Worm (Caenorhabditis elegans) whole organism, L1 larva: ENCODE measurements around the gene nlp-22.
A peak's percentile ranks its signal among the peaks of the same experiment; 100 is the strongest.

ENCODE experiments used
- C16A3.4 ChIP-seq: fragments of 150-350 bp; optimal IDR thresholded peaks from 2 replicates; lab custom pipeline; 2014; ENCODE audit warnings: missing biosample characterization, missing genetic modification characterization
- F16B12.6 ChIP-seq: fragments of 150-350 bp; optimal IDR thresholded peaks from 2 replicates; lab custom pipeline; 2014; ENCODE audit warnings: missing biosample characterization, missing genetic modification characterization
- aha-1 ChIP-seq: fragments of 150-350 bp; optimal IDR thresholded peaks from 2 replicates; lab custom pipeline; 2014; ENCODE audit warnings: missing biosample characterization, missing genetic modification characterization
- aly-2 ChIP-seq: fragments of 150-350 bp; optimal IDR thresholded peaks from 2 replicates; lab custom pipeline; 2014; ENCODE audit warnings: missing biosample characterization, missing genetic modification characterization
- blmp-1 ChIP-seq: fragments of 150-350 bp; optimal IDR thresholded peaks from 2 replicates; lab custom pipeline; 2014; ENCODE audit warnings: missing biosample characterization, missing genetic modification characterization
- ceh-63 ChIP-seq: fragments of 200-800 bp; sonication (Bioruptor generic); optimal IDR thresholded peaks from 2 replicates; lab custom pipeline; 2018; ENCODE audit warnings: mild to moderate bottlenecking, missing genetic modification characterization, missing compliant biosample characterization
- ceh-82 ChIP-seq, 3 experiments: fragments of 150-350 bp in 1 of 3; sonication (generic microtip) in 2 of 3; optimal IDR thresholded peaks; 2 replicates each; lab custom pipeline; 2014 to 2017; ENCODE audit warnings: missing biosample characterization in 3 of 3, missing genetic modification characterization in 3 of 3
- ceh-88 ChIP-seq: fragments of 200-800 bp; sonication (Bioruptor generic); IDR thresholded peaks from 2 replicates; pipeline ENCODE4 v1.3.6; 2022; ENCODE audit warnings: missing genetic modification characterization, missing compliant biosample characterization
- ceh-90 ChIP-seq: sonication (generic microtip); optimal IDR thresholded peaks from 2 replicates; lab custom pipeline; 2016; ENCODE audit warnings: missing genetic modification characterization, missing compliant biosample characterization
- dpl-1 ChIP-seq, 3 experiments: fragments of 150-350 bp in 2 of 3; sonication (generic microtip) in 1 of 3; optimal IDR thresholded peaks; 2 replicates each; lab custom pipeline; 2014 to 2017; ENCODE audit warnings: missing biosample characterization in 3 of 3, missing genetic modification characterization in 3 of 3, missing genetic modification reagents in 3 of 3
- dsc-1 ChIP-seq: sonication (generic microtip); optimal IDR thresholded peaks from 2 replicates; lab custom pipeline; 2016; ENCODE audit warnings: mild to moderate bottlenecking, missing genetic modification characterization, missing compliant biosample characterization
- efl-3 ChIP-seq: fragments of 200-800 bp; sonication (Bioruptor generic); optimal IDR thresholded peaks from 2 replicates; lab custom pipeline; 2018; ENCODE audit warnings: mild to moderate bottlenecking, missing genetic modification characterization, missing compliant biosample characterization
- elt-2 ChIP-seq: sonication (generic microtip); optimal IDR thresholded peaks from 2 replicates; lab custom pipeline; 2016; ENCODE audit warnings: missing genetic modification characterization, mild to moderate bottlenecking, inconsistent platforms, missing compliant biosample characterization, missing genetic modification reagents
- elt-3 ChIP-seq, 6 experiments: fragments of 150-350 bp in 1 of 6; sonication (generic microtip); optimal IDR thresholded peaks; 2 replicates each; lab custom pipeline; 2017 to 2018; ENCODE audit warnings: missing biosample characterization in 6 of 6, missing genetic modification characterization in 6 of 6, inconsistent platforms in 1 of 6
- ets-5 ChIP-seq: fragments of 200-800 bp; sonication (Bioruptor generic); IDR thresholded peaks from 2 replicates; pipeline ENCODE4 v1.3.6; 2022; ENCODE audit warnings: missing genetic modification characterization, missing compliant biosample characterization
- fkh-10 ChIP-seq: sonication (generic microtip); optimal IDR thresholded peaks from 2 replicates; lab custom pipeline; 2017; ENCODE audit warnings: missing biosample characterization, missing genetic modification reagents, missing genetic modification characterization
- fkh-8 ChIP-seq: sonication (generic microtip); optimal IDR thresholded peaks from 2 replicates; lab custom pipeline; 2016; ENCODE audit warnings: mild to moderate bottlenecking, missing genetic modification characterization, missing compliant biosample characterization
- hlh-17 ChIP-seq: fragments of 200-800 bp; sonication (Bioruptor generic); optimal IDR thresholded peaks from 2 replicates; lab custom pipeline; 2018; ENCODE audit warnings: missing genetic modification characterization, mild to moderate bottlenecking, missing compliant biosample characterization, moderate library complexity, borderline replicate concordance
- jun-1 ChIP-seq: fragments of 150-350 bp; optimal IDR thresholded peaks from 2 replicates; lab custom pipeline; 2014; ENCODE audit warnings: missing biosample characterization, missing genetic modification reagents, missing genetic modification characterization
- lin-13 ChIP-seq: fragments of 150-350 bp; optimal IDR thresholded peaks from 2 replicates; lab custom pipeline; 2014; ENCODE audit warnings: missing biosample characterization, missing genetic modification reagents, missing genetic modification characterization
- lin-14 ChIP-seq: fragments of 200-800 bp; sonication (Bioruptor generic); optimal IDR thresholded peaks from 2 replicates; lab custom pipeline; 2018; ENCODE audit warnings: mild to moderate bottlenecking, missing genetic modification characterization, moderate library complexity, missing compliant biosample characterization
- lin-15B ChIP-seq: fragments of 150-350 bp; sonication (generic microtip); optimal IDR thresholded peaks from 3 replicates; lab custom pipeline; 2014; ENCODE audit warnings: missing biosample characterization, missing genetic modification characterization
- lin-35 ChIP-seq, 2 experiments: fragments of 150-350 bp; optimal IDR thresholded peaks; 2 replicates each; lab custom pipeline; 2014; ENCODE audit warnings: missing biosample characterization in 2 of 2, missing genetic modification characterization in 2 of 2, missing genetic modification reagents in 2 of 2
- lsy-2 ChIP-seq, 2 experiments: fragments of 150-350 bp; optimal IDR thresholded peaks; 2 replicates each; lab custom pipeline; 2014; ENCODE audit warnings: missing biosample characterization in 2 of 2, missing genetic modification characterization in 2 of 2
- mdl-1 ChIP-seq, 2 experiments: fragments of 150-350 bp; optimal IDR thresholded peaks; 2 replicates each; lab custom pipeline; 2014 to 2017; ENCODE audit warnings: missing biosample characterization in 2 of 2, missing genetic modification characterization in 2 of 2, inconsistent platforms in 1 of 2
- mef-2 ChIP-seq: fragments of 150-350 bp; optimal IDR thresholded peaks from 2 replicates; lab custom pipeline; 2014; ENCODE audit warnings: missing biosample characterization, missing genetic modification characterization
- nhr-237 ChIP-seq: fragments of 150-350 bp; optimal IDR thresholded peaks from 2 replicates; lab custom pipeline; 2014; ENCODE audit warnings: missing biosample characterization, missing genetic modification characterization
- nhr-28 ChIP-seq: fragments of 150-350 bp; optimal IDR thresholded peaks from 2 replicates; lab custom pipeline; 2014; ENCODE audit warnings: missing biosample characterization, missing genetic modification characterization
- nhr-47 ChIP-seq: sonication (generic microtip); optimal IDR thresholded peaks from 2 replicates; lab custom pipeline; 2016; ENCODE audit warnings: mild to moderate bottlenecking, missing genetic modification characterization, moderate library complexity, missing compliant biosample characterization
- nhr-71 ChIP-seq: sonication (generic microtip); optimal IDR thresholded peaks from 2 replicates; lab custom pipeline; 2016; ENCODE audit warnings: mild to moderate bottlenecking, missing genetic modification characterization, moderate library complexity, missing compliant biosample characterization
- nhr-84 ChIP-seq: sonication (generic microtip); optimal IDR thresholded peaks from 2 replicates; lab custom pipeline; 2017; ENCODE audit warnings: missing biosample characterization, missing genetic modification characterization
- nhr-85 ChIP-seq: sonication (generic microtip); peaks from one replicate; lab custom pipeline; 2016; ENCODE audit warnings: missing genetic modification characterization, inconsistent platforms, missing compliant biosample characterization
- pag-3 ChIP-seq: sonication (generic microtip); optimal IDR thresholded peaks from 2 replicates; lab custom pipeline; 2017; ENCODE audit warnings: missing genetic modification characterization, mild to moderate bottlenecking, missing compliant biosample characterization, antibody characterized with exemption, borderline replicate concordance; ENCODE audit not compliant: insufficient read depth
- pax-3 ChIP-seq: fragments of 200-800 bp; sonication (Bioruptor generic); optimal IDR thresholded peaks from 2 replicates; lab custom pipeline; 2018; ENCODE audit warnings: mild to moderate bottlenecking, missing genetic modification characterization, moderate library complexity, missing compliant biosample characterization
- skn-1 ChIP-seq: fragments of 150-350 bp; optimal IDR thresholded peaks from 2 replicates; lab custom pipeline; 2014; ENCODE audit warnings: missing biosample characterization, missing genetic modification characterization
- snu-23 ChIP-seq: sonication (generic microtip); optimal IDR thresholded peaks from 2 replicates; lab custom pipeline; 2016; ENCODE audit warnings: missing genetic modification characterization, missing compliant biosample characterization
- sptf-1 ChIP-seq: fragments of 150-350 bp; optimal IDR thresholded peaks from 2 replicates; lab custom pipeline; 2014; ENCODE audit warnings: missing biosample characterization, missing genetic modification characterization
- sup-37 ChIP-seq: fragments of 200-800 bp; sonication (Bioruptor generic); optimal IDR thresholded peaks from 2 replicates; lab custom pipeline; 2018; ENCODE audit warnings: mild to moderate bottlenecking, missing genetic modification characterization, missing compliant biosample characterization
- swsn-7 ChIP-seq: sonication (generic microtip); optimal IDR thresholded peaks from 2 replicates; lab custom pipeline; 2016; ENCODE audit warnings: missing genetic modification characterization, missing compliant biosample characterization
- unc-30 ChIP-seq: sonication (generic microtip); optimal IDR thresholded peaks from 2 replicates; lab custom pipeline; 2017; ENCODE audit warnings: missing biosample characterization, missing genetic modification characterization
- unc-86 ChIP-seq: sonication (generic microtip); optimal IDR thresholded peaks from 2 replicates; lab custom pipeline; 2016; ENCODE audit warnings: missing genetic modification characterization, missing compliant biosample characterization
- xbp-1 ChIP-seq: sonication (generic microtip); optimal IDR thresholded peaks from 2 replicates; lab custom pipeline; 2016; ENCODE audit warnings: missing genetic modification characterization, missing compliant biosample characterization
- zip-4 ChIP-seq: fragments of 200-800 bp; sonication (Bioruptor generic); optimal IDR thresholded peaks from 2 replicates; lab custom pipeline; 2018; ENCODE audit warnings: mild to moderate bottlenecking, missing genetic modification characterization, moderate library complexity, missing compliant biosample characterization
- ztf-4 ChIP-seq: fragments of 150-350 bp; optimal IDR thresholded peaks from 2 replicates; lab custom pipeline; 2014; ENCODE audit warnings: missing biosample characterization, missing genetic modification characterization

The nlp-22 gene

ce11 chrX:2341989-2342388, at the start of gene nlp-22:
TSS of gene nlp-22 (minus strand) at chrX:2342089.
- TF ChIP-seq fkh-10 (no peak), aha-1 (tag; lab: Kevin White, UChicago) (no peak), nhr-85 (tag; lab: Kevin White, UChicago) (no peak), sup-37 (GFP tag; lab: Kevin White, UChicago) (no peak), zip-4 (GFP tag; lab: Kevin White, UChicago) (no peak), nhr-47 (tag; lab: Kevin White, UChicago) (no peak), lin-13 (GFP tag; lab: Kevin White, UChicago) (no peak)
- TF ChIP-seq, all 84 proteins: peak for 0

- TF ChIP-seq sup-37 (GFP tag; lab: Kevin White, UChicago): no peak
- TF ChIP-seq aly-2 (tag; lab: Kevin White, UChicago): no peak
- TF ChIP-seq blmp-1: peak; percentile 79
- no peak for TF ChIP-seq ceh-63 (GFP tag; lab: Kevin White, UChicago)
- no peak for TF ChIP-seq nhr-28
- TF ChIP-seq mef-2: no peak
- no peak for TF ChIP-seq fkh-8
- no peak for TF ChIP-seq fkh-10
- TF ChIP-seq jun-1: no peak
- TF ChIP-seq nhr-85 (tag; lab: Kevin White, UChicago): peak; percentile 83
- no peak for TF ChIP-seq ztf-4 (tag; lab: Kevin White, UChicago)
- no peak for TF ChIP-seq mdl-1 (tag; optimal IDR thresholded peaks at IDR 0.05; lab: Kevin White, UChicago)
- no peak for TF ChIP-seq elt-2
- no peak for TF ChIP-seq lin-15B
- TF ChIP-seq ets-5 (GFP tag; lab: Robert Waterston, UW): no peak
- TF ChIP-seq unc-30 (tag; lab: Kevin White, UChicago): no peak
- TF ChIP-seq nhr-71 (tag; lab: Kevin White, UChicago): peak; percentile 5
- peak in 1 of 6 experiments; percentile 54 for TF ChIP-seq elt-3 (tag; optimal IDR thresholded peaks at IDR 0.05; lab: Kevin White, UChicago)
- no peak for TF ChIP-seq C16A3.4 (tag; lab: Kevin White, UChicago)
- no peak for TF ChIP-seq sptf-1 (tag; lab: Kevin White, UChicago)
- TF ChIP-seq snu-23 (GFP tag; lab: Kevin White, UChicago): no peak
- no peak for TF ChIP-seq pag-3 (tag; lab: Kevin White, UChicago)
- no peak for TF ChIP-seq ceh-88 (GFP tag; lab: Robert Waterston, UW)
Observed at ce11 chrX:2386922-2387566, 45.2 kb upstream of the nlp-22 start.

DNA sequence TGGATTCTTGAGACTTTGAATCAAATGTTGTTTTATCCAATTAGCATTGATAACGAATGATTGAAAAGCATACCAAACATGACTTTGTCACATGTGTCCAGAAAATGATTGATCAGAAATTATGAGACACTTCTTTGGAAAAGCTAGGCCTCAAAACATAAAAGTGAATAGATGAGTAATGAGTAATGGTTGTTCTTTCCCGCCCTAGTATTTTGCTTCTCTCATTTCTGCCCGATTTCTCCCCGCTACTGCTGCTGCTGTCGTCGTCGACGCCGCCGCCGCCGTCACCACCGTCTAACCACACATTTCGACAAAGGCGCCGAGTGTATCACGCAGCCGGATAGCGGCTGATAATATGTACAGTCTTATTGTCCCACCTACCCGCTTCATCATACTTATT, 43.6 kb upstream of the nlp-22 start, which contains the start of gene F47G3.1:
Gene F47G3.1 (plus strand): TSS at position 301 of the 400 bp plus-strand sequence.
- TF ChIP-seq nhr-85 (tag; lab: Kevin White, UChicago): peak; percentile 61
- TF ChIP-seq fkh-8: no peak
- TF ChIP-seq ceh-63 (GFP tag; lab: Kevin White, UChicago): no peak
- TF ChIP-seq elt-3 (tag; optimal IDR thresholded peaks at IDR 0.05; lab: Kevin White, UChicago): peak in 1 of 6 experiments; percentile 9
- no peak for TF ChIP-seq nhr-71 (tag; lab: Kevin White, UChicago)
- TF ChIP-seq elt-2: no peak
- TF ChIP-seq efl-3: no peak
- peak; percentile 39 for TF ChIP-seq blmp-1
- TF ChIP-seq aly-2 (tag; lab: Kevin White, UChicago): no peak
- TF ChIP-seq lin-35 (GFP tag; optimal IDR thresholded peaks at IDR 0.05; lab: Kevin White, UChicago): no peak

DNA sequence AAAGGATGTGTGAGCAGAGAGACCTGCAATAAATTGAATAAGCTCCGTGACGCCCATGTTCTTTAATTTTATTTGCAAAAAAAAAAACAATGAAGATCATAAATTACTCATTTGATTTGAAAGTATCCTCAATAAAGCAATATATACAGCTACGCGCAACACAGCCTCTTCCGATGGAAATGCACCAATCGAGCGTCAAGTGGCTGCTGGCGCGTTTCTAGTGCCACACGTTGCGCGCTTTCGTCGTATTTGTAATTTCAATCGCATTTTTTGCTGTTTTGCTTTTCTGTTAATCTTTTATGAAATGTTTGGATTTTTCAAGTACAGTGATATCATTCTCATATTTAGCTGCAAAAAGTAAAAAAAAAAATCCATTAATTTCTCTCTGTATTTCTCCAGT, 40.3 kb upstream of the nlp-22 start:
- TF ChIP-seq xbp-1 (tag; lab: Kevin White, UChicago): peak; percentile 60
- TF ChIP-seq nhr-84 (tag; lab: Kevin White, UChicago): no peak
- no peak for TF ChIP-seq pax-3
- TF ChIP-seq fkh-8: peak; percentile 26
- TF ChIP-seq sup-37 (GFP tag; lab: Kevin White, UChicago): no peak
- no peak for TF ChIP-seq hlh-17 (GFP tag; lab: Kevin White, UChicago)
- peak; percentile 43 for TF ChIP-seq unc-86 (tag; lab: Kevin White, UChicago)
- peak; percentile 72 for TF ChIP-seq skn-1 (tag; lab: Kevin White, UChicago)
- TF ChIP-seq lsy-2 (tag; optimal IDR thresholded peaks at IDR 0.05; lab: Kevin White, UChicago): peak; percentile 73 to 74
- peak; percentile 83 for TF ChIP-seq nhr-71 (tag; lab: Kevin White, UChicago)
- TF ChIP-seq ceh-90 (tag; lab: Kevin White, UChicago): no peak
- TF ChIP-seq swsn-7 (tag; lab: Kevin White, UChicago): peak; percentile 75
- TF ChIP-seq nhr-237: no peak
- no peak for TF ChIP-seq fkh-10
- TF ChIP-seq dpl-1 (GFP tag; optimal IDR thresholded peaks at IDR 0.05; lab: Kevin White, UChicago): peak in 2 of 3 experiments; percentile 57 to 63
- no peak for TF ChIP-seq lin-13 (GFP tag; lab: Kevin White, UChicago)
- TF ChIP-seq aha-1 (tag; lab: Kevin White, UChicago): no peak
- TF ChIP-seq dsc-1 (tag; lab: Kevin White, UChicago): peak; percentile 57
- TF ChIP-seq ceh-82 (tag; optimal IDR thresholded peaks at IDR 0.05; lab: Kevin White, UChicago): peak; percentile 35 to 40 (median 39)
- TF ChIP-seq lin-35 (GFP tag; optimal IDR thresholded peaks at IDR 0.05; lab: Kevin White, UChicago): peak; percentile 59 to 77
- peak; percentile 71 for TF ChIP-seq lin-14 (GFP tag; lab: Kevin White, UChicago)
- peak; percentile 1 for TF ChIP-seq F16B12.6
